5 fruit fly cellular contexts compared by ENCODE assay signal in the genomic region with DNA sequence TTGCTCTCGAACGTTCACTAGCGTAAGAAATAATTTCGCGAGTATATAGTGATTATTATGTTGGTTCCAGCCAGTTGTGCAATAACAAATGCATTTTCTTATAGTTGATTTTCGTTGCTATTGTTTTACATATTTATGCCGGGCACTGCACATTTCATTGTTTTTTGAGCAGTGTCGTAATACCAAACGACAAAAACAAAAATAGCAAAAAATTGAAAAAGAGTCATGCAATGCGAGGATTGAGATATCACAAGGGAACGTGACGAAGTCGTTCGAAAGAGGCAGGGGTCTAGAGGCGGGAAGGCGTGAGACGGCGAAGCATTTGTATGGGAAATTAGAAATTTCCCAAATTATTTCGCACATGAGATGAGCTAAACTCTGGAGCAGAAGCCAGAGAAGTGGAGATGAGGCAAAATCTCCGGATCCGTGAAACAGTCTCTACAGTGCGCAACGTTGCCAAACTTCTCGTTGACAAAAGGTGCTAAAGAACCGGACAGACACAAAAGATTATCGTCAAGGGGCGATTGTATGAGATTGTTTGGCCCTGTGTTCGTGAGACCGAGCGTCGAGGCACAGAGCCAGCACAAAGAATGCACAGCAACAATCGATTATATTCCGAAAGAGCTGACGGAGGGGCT.
TF ChIP-seq lines count a peak whose summit lies in the region.

No protein-coding gene starts in this region.

- no peak for TF ChIP-seq CTCF in whole organism, embryonic (GFP tag; optimal IDR thresholded peaks at IDR 0.05; lab: Kevin White, UChicago)

TF ChIP-seq in whole organism, adult, 20 proteins besides CTCF, POLR2A, EP300 and RAD21:
- TF ChIP-seq Mnt (GFP tag; optimal IDR thresholded peaks at IDR 0.05; lab: Kevin White, UChicago) (no peak), Clk (GFP tag; optimal IDR thresholded peaks at IDR 0.05; lab: Kevin White, UChicago) (no peak), tj (GFP tag; optimal IDR thresholded peaks at IDR 0.05; lab: Kevin White, UChicago) (peak; percentile 59), toe (GFP tag; optimal IDR thresholded peaks at IDR 0.05; lab: Kevin White, UChicago) (no peak)
TF ChIP-seq in whole organism, adult: peak in this region for 1.

TF ChIP-seq in whole organism, embryonic, 481 proteins besides CTCF, POLR2A, EP300 and RAD21 (continues in another document):
- TF ChIP-seq phol (tag; optimal IDR thresholded peaks at IDR 0.05; lab: Kevin White, UChicago) (no peak), D19B (GFP tag; optimal IDR thresholded peaks at IDR 0.05; lab: Kevin White, UChicago) (no peak), CG1792 (GFP tag; optimal IDR thresholded peaks at IDR 0.05; lab: Kevin White, UChicago) (no peak), CG3281 (GFP tag; optimal IDR thresholded peaks at IDR 0.05; lab: Kevin White, UChicago) (no peak), CG8290 (GFP tag; optimal IDR thresholded peaks at IDR 0.05; lab: Kevin White, UChicago) (no peak), CG8290 (tag; optimal IDR thresholded peaks at IDR 0.05; lab: Kevin White, UChicago) (peak in 1 of 2 experiments; percentile 7), lab (GFP tag; optimal IDR thresholded peaks at IDR 0.05; lab: Kevin White, UChicago) (no peak), CG7357 (GFP tag; IDR thresholded peaks at IDR 0.05; lab: Robert Waterston, UW) (no peak), zf30C (GFP tag; optimal IDR thresholded peaks at IDR 0.05; lab: Kevin White, UChicago) (no peak), seq (GFP tag; IDR thresholded peaks at IDR 0.05; lab: Robert Waterston, UW) (no peak), zfh2 (GFP tag; optimal IDR thresholded peaks at IDR 0.05; lab: Kevin White, UChicago) (no peak), onecut (GFP tag; IDR thresholded peaks at IDR 0.05; lab: Robert Waterston, UW) (peak; percentile 87), CG14965 (GFP tag; optimal IDR thresholded peaks at IDR 0.05; lab: Kevin White, UChicago; ENCODE audit: borderline replicate concordance) (no peak), CG10543 (GFP tag; optimal IDR thresholded peaks at IDR 0.05; lab: Kevin White, UChicago) (no peak), mirr (GFP tag; optimal IDR thresholded peaks at IDR 0.05; lab: Kevin White, UChicago) (no peak), her (GFP tag; optimal IDR thresholded peaks at IDR 0.05; lab: Kevin White, UChicago) (no peak), CG12744 (GFP tag; optimal IDR thresholded peaks at IDR 0.05; lab: Kevin White, UChicago) (no peak), ham (GFP tag; IDR thresholded peaks at IDR 0.05; lab: Robert Waterston, UW) (no peak), gro (GFP tag; optimal IDR thresholded peaks at IDR 0.05; lab: Kevin White, UChicago) (no peak), ash1 (GFP tag; optimal IDR thresholded peaks at IDR 0.05; lab: Kevin White, UChicago) (peak; percentile 31)

TF ChIP-seq in whole organism, prepupa, 60 proteins besides CTCF, POLR2A, EP300 and RAD21:
- TF ChIP-seq Met (GFP tag; optimal IDR thresholded peaks at IDR 0.05; lab: Kevin White, UChicago) = peak; percentile 12
- TF ChIP-seq CG34406 (GFP tag; optimal IDR thresholded peaks at IDR 0.05; lab: Kevin White, UChicago) = no peak
- peak; percentile 86 for TF ChIP-seq svp (GFP tag; lab: Kevin White, UChicago)
- peak; percentile 44 for TF ChIP-seq Sox14 (GFP tag; optimal IDR thresholded peaks at IDR 0.05; lab: Kevin White, UChicago)
- TF ChIP-seq vri (GFP tag; optimal IDR thresholded peaks at IDR 0.05; lab: Kevin White, UChicago) = peak; percentile 47
- no peak for TF ChIP-seq CG6276 (GFP tag; optimal IDR thresholded peaks at IDR 0.05; lab: Kevin White, UChicago)
- peak; percentile 16 for TF ChIP-seq CG6854 (GFP tag; optimal IDR thresholded peaks at IDR 0.05; lab: Kevin White, UChicago)

TF ChIP-seq in whole organism, pupa, 21 proteins besides CTCF, POLR2A, EP300 and RAD21:
- TF ChIP-seq D1 (tag; optimal IDR thresholded peaks at IDR 0.05; lab: Kevin White, UChicago) (peak; percentile 2), CG14655 (GFP tag; optimal IDR thresholded peaks at IDR 0.05; lab: Kevin White, UChicago) (peak; percentile 14), CG17806 (tag; optimal IDR thresholded peaks at IDR 0.05; lab: Kevin White, UChicago) (no peak), CG32121 (GFP tag; IDR thresholded peaks at IDR 0.05; lab: Robert Waterston, UW) (no peak), EcR (GFP tag; optimal IDR thresholded peaks at IDR 0.05; lab: Kevin White, UChicago) (peak; percentile 3), CG8159 (tag; optimal IDR thresholded peaks at IDR 0.05; lab: Kevin White, UChicago) (peak; percentile 18)

TF ChIP-seq in whole organism, wandering third instar larva, 38 proteins besides CTCF, POLR2A, EP300 and RAD21:
- TF ChIP-seq foxo (GFP tag; optimal IDR thresholded peaks at IDR 0.05; lab: Kevin White, UChicago) (no peak), HLH106 (tag; optimal IDR thresholded peaks at IDR 0.05; lab: Kevin White, UChicago) (peak; percentile 16), Mio (GFP tag; optimal IDR thresholded peaks at IDR 0.05; lab: Kevin White, UChicago) (peak; percentile 19), rgr (GFP tag; optimal IDR thresholded peaks at IDR 0.05; lab: Kevin White, UChicago) (peak; percentile 42), tai (GFP tag; optimal IDR thresholded peaks at IDR 0.05; lab: Kevin White, UChicago) (no peak), Dif (GFP tag; optimal IDR thresholded peaks at IDR 0.05; lab: Kevin White, UChicago; ENCODE audit: partially characterized antibody) (peak; percentile 14), Hr83 (GFP tag; optimal IDR thresholded peaks at IDR 0.05; lab: Kevin White, UChicago; ENCODE audit: poor library complexity, severe bottlenecking) (no peak), dl (GFP tag; optimal IDR thresholded peaks at IDR 0.05; lab: Kevin White, UChicago; ENCODE audit: insufficient read depth in 1 of 2, partially characterized antibody in 2 of 2) (no peak), h (GFP tag; optimal IDR thresholded peaks at IDR 0.05; lab: Kevin White, UChicago) (peak; percentile 52), Rel (GFP tag; optimal IDR thresholded peaks at IDR 0.05; lab: Kevin White, UChicago) (no peak), Rel (tag; optimal IDR thresholded peaks at IDR 0.05; lab: Kevin White, UChicago) (peak; percentile 32)
